Fruit fly (Drosophila melanogaster): Measurements from ENCODE around the gene fwd.

Gene fwd

dm6 chr3L:294841-295408, 24.8 kb downstream of the fwd start:
- TF ChIP-seq cic (GFP tag; optimal IDR thresholded peaks at IDR 0.05) (no peak), tj (GFP tag; optimal IDR thresholded peaks at IDR 0.05) (no peak), Mnt (GFP tag; optimal IDR thresholded peaks at IDR 0.05) (no peak), kay (GFP tag; ENCODE audit: borderline replicate concordance) (no peak), CG5204 (GFP tag; optimal IDR thresholded peaks at IDR 0.05) (no peak), CG7101 (tag; optimal IDR thresholded peaks at IDR 0.05) (no peak), CG1620 (GFP tag; optimal IDR thresholded peaks at IDR 0.05) (no peak), cnc (optimal IDR thresholded peaks at IDR 0.05) (no peak), Crg-1 (GFP tag; optimal IDR thresholded peaks at IDR 0.05) (no peak), Hr96 (GFP tag; optimal IDR thresholded peaks at IDR 0.05) (no peak), pad (GFP tag; optimal IDR thresholded peaks at IDR 0.05) (no peak), bab1 (GFP tag; optimal IDR thresholded peaks at IDR 0.05) (no peak), toe (GFP tag; optimal IDR thresholded peaks at IDR 0.05) (no peak), CG33017 (tag; optimal IDR thresholded peaks at IDR 0.05) (no peak), CG14711 (tag; optimal IDR thresholded peaks at IDR 0.05) (no peak), CG7045 (GFP tag; optimal IDR thresholded peaks at IDR 0.05) (no peak)

- TF ChIP-seq CG5204 (GFP tag; optimal IDR thresholded peaks at IDR 0.05), result no peak
- TF ChIP-seq Hr96 (GFP tag; optimal IDR thresholded peaks at IDR 0.05), result no peak
- TF ChIP-seq CG11617 (GFP tag; optimal IDR thresholded peaks at IDR 0.05), result peak; percentile 28
- no peak for TF ChIP-seq tj (GFP tag; optimal IDR thresholded peaks at IDR 0.05)
- TF ChIP-seq cic (GFP tag; optimal IDR thresholded peaks at IDR 0.05), result peak; percentile 8
- TF ChIP-seq ovo (GFP tag; optimal IDR thresholded peaks at IDR 0.05), result no peak
- TF ChIP-seq Crg-1 (GFP tag; optimal IDR thresholded peaks at IDR 0.05), result no peak
- TF ChIP-seq CG14711 (tag; optimal IDR thresholded peaks at IDR 0.05), result no peak
- TF ChIP-seq cnc (optimal IDR thresholded peaks at IDR 0.05), result no peak
- TF ChIP-seq CG33017 (tag; optimal IDR thresholded peaks at IDR 0.05), result no peak
- TF ChIP-seq kay (GFP tag; ENCODE audit: borderline replicate concordance), result no peak
- TF ChIP-seq toe (GFP tag; optimal IDR thresholded peaks at IDR 0.05), result no peak
- TF ChIP-seq CG7045 (GFP tag; optimal IDR thresholded peaks at IDR 0.05), result no peak
- peak; percentile 25 for TF ChIP-seq CG12768 (GFP tag; optimal IDR thresholded peaks at IDR 0.05)
- peak; percentile 14 for TF ChIP-seq CG1620 (GFP tag; optimal IDR thresholded peaks at IDR 0.05)
- TF ChIP-seq pad (GFP tag; optimal IDR thresholded peaks at IDR 0.05), result peak; percentile 44
- TF ChIP-seq Mnt (GFP tag; optimal IDR thresholded peaks at IDR 0.05), result peak; percentile 33
- TF ChIP-seq bab1 (GFP tag; optimal IDR thresholded peaks at IDR 0.05), result peak; percentile 39
- TF ChIP-seq CG7101 (tag; optimal IDR thresholded peaks at IDR 0.05), result peak; percentile 8
- no peak for TF ChIP-seq Clk (GFP tag; optimal IDR thresholded peaks at IDR 0.05)
Observed at dm6 chr3L:292146-292776, 27.4 kb downstream of the fwd start.

- TF ChIP-seq pad (GFP tag; optimal IDR thresholded peaks at IDR 0.05) (peak; percentile 74), bab1 (GFP tag; optimal IDR thresholded peaks at IDR 0.05) (no peak)
Observed at dm6 chr3L:291583-292145, 28.0 kb downstream of the fwd start.

dm6 chr3L:284253-284652, 35.4 kb downstream of the fwd start:
- TF ChIP-seq Mnt (GFP tag; optimal IDR thresholded peaks at IDR 0.05), result no peak

dm6 chr3L:282276-282675, 37.4 kb downstream of the fwd start:
- TF ChIP-seq Hr96 (GFP tag; optimal IDR thresholded peaks at IDR 0.05) (no peak), pad (GFP tag; optimal IDR thresholded peaks at IDR 0.05) (peak; percentile 73), cic (GFP tag; optimal IDR thresholded peaks at IDR 0.05) (no peak)

- TF ChIP-seq Mnt (GFP tag; optimal IDR thresholded peaks at IDR 0.05) (peak; percentile 25), cnc (optimal IDR thresholded peaks at IDR 0.05) (no peak)
Observed at dm6 chr3L:276736-277487, 42.8 kb downstream of the fwd start, which contains the start of gene RhoGEF3. Gene RhoGEF3 (plus strand): TSS chr3L:277437.

dm6 chr3L:274855-275254, 44.8 kb downstream of the fwd start, which contains the start of gene ttm2:
Gene ttm2 (plus strand): TSS chr3L:275155.
- no peak for TF ChIP-seq CG33017 (tag; optimal IDR thresholded peaks at IDR 0.05)
- no peak for TF ChIP-seq ovo (GFP tag; optimal IDR thresholded peaks at IDR 0.05)
- TF ChIP-seq Mnt (GFP tag; optimal IDR thresholded peaks at IDR 0.05), result no peak
- no peak for TF ChIP-seq CG14711 (tag; optimal IDR thresholded peaks at IDR 0.05)

Measured in whole organism, adult.